Fruit fly (Drosophila melanogaster) whole organism, prepupa: ENCODE results near the gene CG17612.
A peak's percentile ranks its signal among the peaks of the same experiment; 100 is the strongest.

Experiments used
- CG10669 ChIP-seq: fragments of 200-800 bp; sonication (Bioruptor generic); optimal IDR thresholded peaks from 3 replicates; lab custom pipeline; 2018; ENCODE audit warnings: missing biosample characterization, mild to moderate bottlenecking, missing genetic modification characterization, moderate library complexity
- CG11762 ChIP-seq: fragments of 200-800 bp; sonication (Bioruptor generic); optimal IDR thresholded peaks from 3 replicates; lab custom pipeline; 2016; ENCODE audit warnings: missing biosample characterization, missing genetic modification characterization; ENCODE audit not compliant: insufficient read depth
- CG7368 ChIP-seq: fragments of 200-800 bp; sonication (Bioruptor generic); optimal IDR thresholded peaks from 3 replicates; lab custom pipeline; 2016; ENCODE audit warnings: missing biosample characterization, missing genetic modification characterization
- CG8632 ChIP-seq: fragments of 200-800 bp; sonication (Bioruptor generic); optimal IDR thresholded peaks from 3 replicates; lab custom pipeline; 2016; ENCODE audit warnings: missing biosample characterization, missing genetic modification characterization
- Ets21C ChIP-seq: fragments of 200-800 bp; sonication (Bioruptor generic); optimal IDR thresholded peaks from 3 replicates; lab custom pipeline; 2016; ENCODE audit warnings: missing biosample characterization, missing genetic modification characterization
- Smox ChIP-seq: fragments of 200-800 bp; sonication (Bioruptor generic); optimal IDR thresholded peaks from 3 replicates; lab custom pipeline; 2016; ENCODE audit warnings: missing biosample characterization, missing genetic modification characterization
- Sox15 ChIP-seq: fragments of 200-800 bp; sonication (Bioruptor generic); optimal IDR thresholded peaks from 3 replicates; lab custom pipeline; 2016; ENCODE audit warnings: missing biosample characterization, missing genetic modification characterization
- achi ChIP-seq: fragments of 200-800 bp; sonication (Bioruptor generic); optimal IDR thresholded peaks from 3 replicates; lab custom pipeline; 2016; ENCODE audit warnings: missing biosample characterization, missing genetic modification characterization
- esn ChIP-seq: fragments of 200-800 bp; sonication (Bioruptor generic); optimal IDR thresholded peaks from 2 replicates; lab custom pipeline; 2016; ENCODE audit warnings: missing biosample characterization, mild to moderate bottlenecking, missing genetic modification characterization, moderate library complexity
- salr ChIP-seq, 2 experiments: fragments of 200-800 bp; sonication (Bioruptor generic); optimal IDR thresholded peaks; 3 replicates each; lab custom pipeline; 2016 to 2018; ENCODE audit warnings: missing biosample characterization in 2 of 2, missing genetic modification characterization in 2 of 2, mild to moderate bottlenecking in 1 of 2
- vri ChIP-seq: fragments of 200-800 bp; sonication (Bioruptor generic); optimal IDR thresholded peaks from 3 replicates; lab custom pipeline; 2016; ENCODE audit warnings: missing biosample characterization, mild to moderate bottlenecking, missing genetic modification characterization

DNA sequence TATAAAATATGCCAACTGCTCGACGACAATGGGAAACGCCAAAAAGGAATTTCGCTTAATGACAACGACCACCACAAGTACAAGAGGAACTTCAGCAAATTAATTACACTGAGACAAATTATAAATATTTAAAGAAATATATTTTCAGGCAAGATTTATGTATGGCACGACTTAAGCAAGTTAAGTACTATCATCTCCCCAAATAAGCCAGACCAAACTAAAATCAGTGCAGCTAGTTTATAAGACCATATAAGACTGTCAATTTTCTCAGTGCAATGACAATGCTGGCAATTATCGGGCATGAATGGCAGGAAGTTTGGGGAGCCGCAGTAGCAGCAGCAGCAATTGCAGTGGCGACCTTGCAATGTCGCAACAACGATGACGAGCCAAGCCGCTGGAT, 34.0 kb downstream of the CG17612 start:
- peak; percentile 84 for TF ChIP-seq CG8632
- no peak for TF ChIP-seq vri (GFP tag; lab: Kevin White, UChicago)
- TF ChIP-seq CG7368: peak; percentile 75
- TF ChIP-seq CG10669 (GFP tag; lab: Kevin White, UChicago): peak; percentile 71
- peak; percentile 78 for TF ChIP-seq achi (GFP tag; lab: Kevin White, UChicago)
- peak; percentile 76 for TF ChIP-seq esn (GFP tag; lab: Kevin White, UChicago)
- TF ChIP-seq Smox (GFP tag; lab: Kevin White, UChicago): peak; percentile 44
- peak; percentile 67 for TF ChIP-seq Sox15 (GFP tag; lab: Kevin White, UChicago)
- TF ChIP-seq Ets21C (GFP tag; lab: Kevin White, UChicago): peak; percentile 4
- peak in 1 of 2 experiments; percentile 46 for TF ChIP-seq salr (GFP tag; optimal IDR thresholded peaks at IDR 0.05; lab: Kevin White, UChicago)
- peak; percentile 69 for TF ChIP-seq CG11762 (GFP tag; lab: Kevin White, UChicago)
